Fruit fly (Drosophila melanogaster): ENCODE data around the gene CG46434.

dm6 chr3L:19520645-19521044 lies 23.4 kb downstream of the CG46434 start, which contains the start of gene Cpr76Bc:
- TF ChIP-seq CG8159 (tag; optimal IDR thresholded peaks at IDR 0.05), result no peak
- no peak for TF ChIP-seq CG32121 (GFP tag; IDR thresholded peaks at IDR 0.05)
- TF ChIP-seq Snoo (tag; optimal IDR thresholded peaks at IDR 0.05), result no peak
- no peak for TF ChIP-seq gl (tag; optimal IDR thresholded peaks at IDR 0.05)
- TF ChIP-seq Pif1B (GFP tag; optimal IDR thresholded peaks at IDR 0.05), result no peak
- TF ChIP-seq EcR (GFP tag; optimal IDR thresholded peaks at IDR 0.05), result no peak
- no peak for TF ChIP-seq CG34367 (tag; optimal IDR thresholded peaks at IDR 0.05)
- no peak for TF ChIP-seq CG4496 (GFP tag; IDR thresholded peaks at IDR 0.05)
- no peak for TF ChIP-seq rn (GFP tag; IDR thresholded peaks at IDR 0.05)
- no peak for TF ChIP-seq CG17806 (tag; optimal IDR thresholded peaks at IDR 0.05)
- no peak for TF ChIP-seq CG15710 (tag; optimal IDR thresholded peaks at IDR 0.05)
- no peak for TF ChIP-seq fd96Ca (GFP tag; IDR thresholded peaks at IDR 0.05)
- TF ChIP-seq CG12605 (GFP tag; IDR thresholded peaks at IDR 0.05), result no peak
- no peak for TF ChIP-seq CG8301 (tag; optimal IDR thresholded peaks at IDR 0.05)

Data from whole organism, pupa.